Fruit fly (Drosophila melanogaster) whole organism, embryonic: ENCODE data around the gene SCCRO4.
A peak's percentile ranks its signal among the peaks of the same experiment; 100 is the strongest.

Experiments used
- Asciz ChIP-seq: fragments of 200-800 bp; sonication (Bioruptor generic); optimal IDR thresholded peaks from 2 replicates; lab custom pipeline; 2017; ENCODE audit warnings: missing biosample characterization, mild to moderate bottlenecking, missing genetic modification characterization, missing genetic modification reagents
- BEAF-32 ChIP-seq: fragments of 200-800 bp; sonication (Bioruptor generic); optimal IDR thresholded peaks from 3 replicates; lab custom pipeline; 2017; ENCODE audit warnings: missing biosample characterization, missing genetic modification characterization, mild to moderate bottlenecking, moderate library complexity, missing genetic modification reagents
- Bdp1 ChIP-seq: fragments of 200-800 bp; sonication (Bioruptor generic); optimal IDR thresholded peaks from 3 replicates; lab custom pipeline; 2016; ENCODE audit warnings: missing biosample characterization, missing genetic modification characterization
- CG10147 ChIP-seq: fragments of 200-800 bp; sonication (Bioruptor generic); optimal IDR thresholded peaks from 2 replicates; lab custom pipeline; 2019; ENCODE audit warnings: missing biosample characterization, mild to moderate bottlenecking, missing genetic modification characterization, moderate library complexity
- CG10267 ChIP-seq: fragments of 200-800 bp; sonication (Bioruptor generic); optimal IDR thresholded peaks from 2 replicates; lab custom pipeline; 2018; ENCODE audit warnings: missing biosample characterization, mild to moderate bottlenecking, missing genetic modification characterization, moderate library complexity
- CG10462 ChIP-seq: fragments of 200-800 bp; sonication (Bioruptor generic); optimal IDR thresholded peaks from 2 replicates; lab custom pipeline; 2016; ENCODE audit warnings: missing biosample characterization, missing genetic modification characterization
- CG12236 ChIP-seq: fragments of 200-800 bp; sonication (Bioruptor generic); optimal IDR thresholded peaks from 2 replicates; lab custom pipeline; 2016; ENCODE audit warnings: missing biosample characterization, missing genetic modification characterization
- CG12769 ChIP-seq: fragments of 200-800 bp; sonication (Bioruptor generic); optimal IDR thresholded peaks from 2 replicates; lab custom pipeline; 2019; ENCODE audit warnings: missing biosample characterization, mild to moderate bottlenecking, missing genetic modification characterization, moderate library complexity
- CG13424 ChIP-seq: fragments of 200-800 bp; sonication (Bioruptor generic); optimal IDR thresholded peaks from 2 replicates; lab custom pipeline; 2019; ENCODE audit warnings: missing biosample characterization, mild to moderate bottlenecking, missing genetic modification characterization, moderate library complexity
- CG13894 ChIP-seq: fragments of 200-800 bp; sonication (Bioruptor generic); optimal IDR thresholded peaks from 3 replicates; lab custom pipeline; 2018; ENCODE audit warnings: missing biosample characterization, mild to moderate bottlenecking, missing genetic modification characterization, moderate library complexity
- CG14860 ChIP-seq: fragments of 200-800 bp; sonication (Bioruptor generic); IDR thresholded peaks from 3 replicates; pipeline ENCODE4 v1.3.6; 2022; ENCODE audit warnings: missing biosample characterization, missing genetic modification characterization; ENCODE audit not compliant: partially characterized antibody
- CG17359 ChIP-seq: fragments of 200-800 bp; sonication (Bioruptor generic); optimal IDR thresholded peaks from 3 replicates; lab custom pipeline; 2018; ENCODE audit warnings: missing biosample characterization, mild to moderate bottlenecking, missing genetic modification characterization, moderate library complexity
- CG2129 ChIP-seq: fragments of 200-800 bp; sonication (Bioruptor generic); IDR thresholded peaks from 2 replicates; pipeline ENCODE4 v1.3.6; 2022; ENCODE audit warnings: missing biosample characterization, missing genetic modification characterization; ENCODE audit not compliant: partially characterized antibody
- CG2202 ChIP-seq: fragments of 200-800 bp; sonication (Bioruptor generic); optimal IDR thresholded peaks from 2 replicates; lab custom pipeline; 2018; ENCODE audit warnings: missing biosample characterization, mild to moderate bottlenecking, missing genetic modification characterization
- CG2712 ChIP-seq: fragments of 200-800 bp; optimal IDR thresholded peaks from 3 replicates; lab custom pipeline; 2019; ENCODE audit warnings: missing biosample characterization, mild to moderate bottlenecking, missing genetic modification characterization, moderate library complexity
- CG33213 ChIP-seq: fragments of 200-800 bp; sonication (Bioruptor generic); optimal IDR thresholded peaks from 3 replicates; lab custom pipeline; 2016; ENCODE audit warnings: missing biosample characterization, missing genetic modification characterization
- CG34224 ChIP-seq: fragments of 200-800 bp; sonication (Bioruptor generic); IDR thresholded peaks from 3 replicates; pipeline ENCODE4 v1.3.6; 2022; ENCODE audit warnings: missing biosample characterization, missing genetic modification characterization; ENCODE audit not compliant: partially characterized antibody
- CG6765 ChIP-seq: fragments of 200-800 bp; sonication (Bioruptor generic); optimal IDR thresholded peaks from 3 replicates; lab custom pipeline; 2017; ENCODE audit warnings: missing biosample characterization, mild to moderate bottlenecking, missing genetic modification characterization
- CG6791 ChIP-seq: fragments of 200-800 bp; sonication (Bioruptor generic); IDR thresholded peaks from 3 replicates; pipeline ENCODE4 v1.3.6; 2022; ENCODE audit warnings: missing biosample characterization, missing genetic modification characterization; ENCODE audit not compliant: partially characterized antibody
- CG7839 ChIP-seq: fragments of 200-800 bp; sonication (Bioruptor generic); optimal IDR thresholded peaks from 3 replicates; lab custom pipeline; 2018; ENCODE audit warnings: missing biosample characterization, mild to moderate bottlenecking, missing genetic modification characterization, moderate library complexity
- CG8290 ChIP-seq, 3 experiments: fragments of 200-800 bp; sonication (Bioruptor generic); optimal IDR thresholded peaks; 2 replicates each; lab custom pipeline; 2016 to 2019; ENCODE audit warnings: missing biosample characterization in 3 of 3, missing genetic modification characterization in 3 of 3, mild to moderate bottlenecking in 2 of 3, moderate library complexity in 1 of 3
- D ChIP-seq, 2 experiments: fragments of 200-800 bp in 1 of 2; fragments of >200 bp in 1 of 2; sonication (Bioruptor generic) in 1 of 2; optimal IDR thresholded peaks; 2 replicates in 1 of 2; 3 replicates in 1 of 2; lab custom pipeline; 2017; ENCODE audit warnings: mild to moderate bottlenecking in 1 of 2, missing biosample characterization in 1 of 2, missing genetic modification characterization in 1 of 2, missing genetic modification reagents in 1 of 2
- Doc3 ChIP-seq: fragments of 200-800 bp; sonication (Bioruptor generic); IDR thresholded peaks from 3 replicates; pipeline ENCODE4 v1.3.6; 2022; ENCODE audit warnings: missing biosample characterization, missing genetic modification characterization; ENCODE audit not compliant: partially characterized antibody
- Dref ChIP-seq: fragments of 200-800 bp; sonication (Bioruptor generic); IDR thresholded peaks from 2 replicates; pipeline ENCODE4 v1.3.6; 2022; ENCODE audit warnings: missing biosample characterization, missing genetic modification characterization
- E2f2 ChIP-seq: fragments of 200-800 bp; sonication (Bioruptor generic); IDR thresholded peaks from 2 replicates; pipeline ENCODE4 v1.3.6; 2022; ENCODE audit warnings: missing biosample characterization, missing genetic modification characterization
- MESR4 ChIP-seq: fragments of 200-800 bp; sonication (Bioruptor generic); optimal IDR thresholded peaks from 2 replicates; lab custom pipeline; 2018; ENCODE audit warnings: missing biosample characterization, mild to moderate bottlenecking, missing genetic modification characterization, moderate library complexity
- Meics ChIP-seq: fragments of 200-800 bp; sonication (Bioruptor generic); optimal IDR thresholded peaks from 2 replicates; lab custom pipeline; 2017; ENCODE audit warnings: missing biosample characterization, mild to moderate bottlenecking, missing genetic modification characterization
- Mrtf ChIP-seq: fragments of 200-800 bp; sonication (Bioruptor generic); IDR thresholded peaks from 3 replicates; pipeline ENCODE4 v1.3.6; 2022; ENCODE audit warnings: missing biosample characterization, missing genetic modification characterization
- Myb ChIP-seq: fragments of 200-800 bp; sonication (Bioruptor generic); optimal IDR thresholded peaks from 2 replicates; lab custom pipeline; 2016; ENCODE audit warnings: missing biosample characterization, missing genetic modification characterization
- NC2α ChIP-seq: fragments of 200-800 bp; sonication (Bioruptor generic); optimal IDR thresholded peaks from 2 replicates; lab custom pipeline; 2016; ENCODE audit warnings: missing biosample characterization, missing genetic modification characterization
- Scr ChIP-seq: fragments of 200-800 bp; sonication (Bioruptor generic); IDR thresholded peaks from 2 replicates; pipeline ENCODE4 v1.3.6; 2022; ENCODE audit warnings: missing biosample characterization, missing genetic modification characterization; ENCODE audit not compliant: partially characterized antibody
- Xbp1 ChIP-seq: fragments of 200-800 bp; sonication (Bioruptor generic); optimal IDR thresholded peaks from 3 replicates; lab custom pipeline; 2016; ENCODE audit warnings: missing biosample characterization, mild to moderate bottlenecking, missing genetic modification characterization
- ab ChIP-seq: fragments of 200-800 bp; sonication (Bioruptor generic); optimal IDR thresholded peaks from 2 replicates; lab custom pipeline; 2016; ENCODE audit warnings: missing biosample characterization, missing genetic modification characterization
- cad ChIP-seq: fragments of >200 bp; optimal IDR thresholded peaks from 2 replicates; lab custom pipeline; 2017; ENCODE audit warnings: missing biosample characterization, missing genetic modification characterization
- da ChIP-seq: fragments of 200-800 bp; sonication (Bioruptor generic); optimal IDR thresholded peaks from 2 replicates; lab custom pipeline; 2016; ENCODE audit warnings: missing biosample characterization, missing genetic modification characterization
- dimm ChIP-seq: fragments of 200-800 bp; sonication (Bioruptor generic); IDR thresholded peaks from 2 replicates; pipeline ENCODE4 v1.3.6; 2022; ENCODE audit warnings: missing biosample characterization, missing genetic modification characterization
- dmrt11E ChIP-seq: fragments of 200-800 bp; sonication (Bioruptor generic); optimal IDR thresholded peaks from 3 replicates; lab custom pipeline; 2018; ENCODE audit warnings: missing biosample characterization, mild to moderate bottlenecking, missing genetic modification characterization, moderate library complexity
- insv ChIP-seq, 2 experiments: fragments of 200-800 bp; sonication (Bioruptor generic); optimal IDR thresholded peaks; 3 replicates each; lab custom pipeline; 2016 to 2018; ENCODE audit warnings: missing biosample characterization in 2 of 2, missing genetic modification characterization in 2 of 2
- inv ChIP-seq: fragments of 200-800 bp; sonication (Bioruptor generic); IDR thresholded peaks from 2 replicates; pipeline ENCODE4 v1.3.6; 2022; ENCODE audit warnings: missing biosample characterization, missing genetic modification characterization; ENCODE audit not compliant: partially characterized antibody
- kay ChIP-seq: fragments of 200-800 bp; sonication (Bioruptor generic); optimal IDR thresholded peaks from 2 replicates; lab custom pipeline; 2016; ENCODE audit warnings: missing biosample characterization, missing genetic modification characterization
- klu ChIP-seq: fragments of 200-800 bp; sonication (Bioruptor generic); IDR thresholded peaks from 2 replicates; pipeline ENCODE4 v1.3.6; 2022; ENCODE audit warnings: missing biosample characterization, missing genetic modification characterization
- lbe ChIP-seq: fragments of 200-800 bp; sonication (Bioruptor generic); optimal IDR thresholded peaks from 2 replicates; lab custom pipeline; 2016; ENCODE audit warnings: missing biosample characterization, mild to moderate bottlenecking, missing genetic modification characterization
- pros ChIP-seq: fragments of 200-800 bp; sonication (Bioruptor generic); optimal IDR thresholded peaks from 3 replicates; lab custom pipeline; 2019; ENCODE audit warnings: missing biosample characterization, mild to moderate bottlenecking, missing genetic modification characterization, moderate library complexity
- rib ChIP-seq: fragments of 200-800 bp; sonication (Bioruptor generic); IDR thresholded peaks from 2 replicates; pipeline ENCODE4 v1.3.6; 2022; ENCODE audit warnings: missing biosample characterization, missing genetic modification characterization
- row ChIP-seq: fragments of 200-800 bp; sonication (Bioruptor generic); IDR thresholded peaks from 3 replicates; pipeline ENCODE4 v1.3.6; 2022; ENCODE audit warnings: missing biosample characterization, missing genetic modification characterization
- run ChIP-seq: fragments of 200-800 bp; sonication (Bioruptor generic); optimal IDR thresholded peaks from 3 replicates; lab custom pipeline; 2018; ENCODE audit warnings: missing biosample characterization, mild to moderate bottlenecking, missing genetic modification characterization
- salm ChIP-seq: fragments of 200-800 bp; sonication (Bioruptor generic); optimal IDR thresholded peaks from 2 replicates; lab custom pipeline; 2018; ENCODE audit warnings: missing biosample characterization, mild to moderate bottlenecking, missing genetic modification characterization
- tap ChIP-seq: fragments of 200-800 bp; optimal IDR thresholded peaks from 3 replicates; lab custom pipeline; 2019; ENCODE audit warnings: missing biosample characterization, mild to moderate bottlenecking, missing genetic modification characterization, moderate library complexity
- unpg ChIP-seq: fragments of 200-800 bp; sonication (Bioruptor generic); optimal IDR thresholded peaks from 3 replicates; lab custom pipeline; 2018; ENCODE audit warnings: missing biosample characterization, mild to moderate bottlenecking, missing genetic modification characterization, moderate library complexity

Gene SCCRO4

dm6 chr3L:20356613-20357012 lies 57.4 kb downstream of the SCCRO4 start, which contains the start of gene kin17 (continued):
- TF ChIP-seq NC2α (GFP tag; lab: Kevin White, UChicago) (no peak), Scr (GFP tag; lab: Robert Waterston, UW) (peak; percentile 75), Asciz (GFP tag; lab: Kevin White, UChicago) (no peak), kay (no peak), E2f2 (GFP tag; lab: Robert Waterston, UW) (peak; percentile 90), CG8290 (GFP tag; optimal IDR thresholded peaks at IDR 0.05; lab: Kevin White, UChicago) (no peak), CG8290 (tag; optimal IDR thresholded peaks at IDR 0.05; lab: Kevin White, UChicago) (no peak), insv (GFP tag; optimal IDR thresholded peaks at IDR 0.05; lab: Kevin White, UChicago) (no peak), CG12769 (tag; lab: Kevin White, UChicago) (no peak), Meics (GFP tag; lab: Kevin White, UChicago) (no peak), Mrtf (GFP tag; lab: Robert Waterston, UW) (no peak), CG10462 (GFP tag; lab: Kevin White, UChicago) (peak; percentile 8), inv (GFP tag; lab: Robert Waterston, UW) (peak; percentile 39; the same call in 1 of the 2 replicates), CG17359 (tag; lab: Kevin White, UChicago) (no peak), cad (GFP tag; lab: Kevin White, UChicago) (no peak), Myb (peak; percentile 52), unpg (GFP tag; lab: Kevin White, UChicago) (no peak), dimm (no peak), CG10147 (GFP tag; lab: Kevin White, UChicago) (no peak), CG6765 (GFP tag; lab: Kevin White, UChicago) (no peak), BEAF-32 (GFP tag; lab: Kevin White, UChicago) (peak; percentile 80), da (GFP tag; lab: Kevin White, UChicago) (no peak), klu (GFP tag; lab: Robert Waterston, UW) (no peak), MESR4 (GFP tag; lab: Kevin White, UChicago) (peak; percentile 69), D (optimal IDR thresholded peaks at IDR 0.05; lab: Kevin White, UChicago) (no peak), D (GFP tag; optimal IDR thresholded peaks at IDR 0.05; lab: Kevin White, UChicago) (no peak), CG14860 (no peak), CG13894 (tag; lab: Kevin White, UChicago) (no peak), Bdp1 (no peak), CG7839 (tag; lab: Kevin White, UChicago) (no peak), tap (tag; lab: Kevin White, UChicago) (no peak), Dref (GFP tag; lab: Robert Waterston, UW) (peak; percentile 70), Xbp1 (GFP tag; lab: Kevin White, UChicago) (no peak), salm (tag; lab: Kevin White, UChicago) (no peak), CG6791 (peak; percentile 73; the same call in 2 of the 3 replicates), lbe (GFP tag; lab: Kevin White, UChicago) (no peak), CG12236 (GFP tag; lab: Kevin White, UChicago) (no peak), Doc3 (GFP tag; lab: Robert Waterston, UW) (peak; percentile 45; the same call in 1 of the 3 replicates), CG10267 (peak; percentile 35), CG13424 (tag; lab: Kevin White, UChicago) (no peak), ab (GFP tag; lab: Kevin White, UChicago) (no peak), pros (no peak), CG2202 (no peak), CG34224 (GFP tag; lab: Robert Waterston, UW) (peak; percentile 68), rib (GFP tag; lab: Robert Waterston, UW) (no peak), dmrt11E (tag; lab: Kevin White, UChicago) (no peak), CG2129 (GFP tag; lab: Robert Waterston, UW) (0 out of 2 replicates have a peak, but pooled peaks have one; percentile 17), row (GFP tag; lab: Robert Waterston, UW) (peak; percentile 14; the same call in 1 of the 3 replicates), run (no peak), CG2712 (tag; lab: Kevin White, UChicago) (no peak), CG33213 (GFP tag; lab: Kevin White, UChicago) (no peak)
